Fruit fly (Drosophila melanogaster) whole organism: ENCODE data around the gene CG7730.

Experiments used
- CG8478 ChIP-seq: fragments of >200 bp; optimal IDR thresholded peaks from 2 replicates; lab custom pipeline; 2018; ENCODE audit warnings: inconsistent platforms
- Dll ChIP-seq: fragments of >200 bp; optimal IDR thresholded peaks from 2 replicates; lab custom pipeline; 2017
- EcR ChIP-seq, 2 experiments: fragments of >200 bp; optimal IDR thresholded peaks; 2 replicates each; lab custom pipeline; 2017; ENCODE audit warnings: missing biosample characterization in 2 of 2, missing genetic modification characterization in 2 of 2, missing genetic modification reagents in 2 of 2
- pan ChIP-seq: fragments of >200 bp; optimal IDR thresholded peaks from 2 replicates; lab custom pipeline; 2017
- psq ChIP-seq: fragments of >200 bp; optimal IDR thresholded peaks from 2 replicates; lab custom pipeline; 2017
- usp ChIP-seq: fragments of >200 bp; optimal IDR thresholded peaks from 2 replicates; lab custom pipeline; 2017; ENCODE audit warnings: missing biosample characterization, missing genetic modification characterization, mixed read lengths

Gene CG7730

DNA sequence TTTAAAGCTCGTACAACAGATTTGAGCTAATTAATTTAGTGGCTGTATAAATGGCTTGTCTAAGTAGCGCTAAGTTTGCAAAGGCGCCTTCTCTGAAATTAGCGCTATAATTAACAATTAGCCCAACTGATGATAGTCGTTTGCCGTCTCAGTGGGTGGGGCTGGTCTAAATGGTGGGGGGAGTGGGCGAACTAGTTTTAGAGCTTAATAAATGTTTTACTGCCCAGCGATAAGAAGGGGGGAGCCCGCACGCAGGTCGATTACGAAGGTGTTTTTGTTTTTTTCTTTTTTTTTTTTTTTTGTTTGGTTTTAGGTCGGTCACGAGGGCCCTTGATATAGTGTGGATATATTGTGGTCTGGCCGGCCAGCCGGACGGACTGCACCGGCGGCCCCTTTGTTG lies 26.3 kb upstream of the CG7730 start:
- TF ChIP-seq EcR (GFP tag; optimal IDR thresholded peaks at IDR 0.05; lab: Kevin White, UChicago) (no peak), usp (GFP tag; lab: Kevin White, UChicago) (no peak), psq (lab: Kevin White, UChicago) (no peak), CG8478 (lab: Kevin White, UChicago) (no peak)

DNA sequence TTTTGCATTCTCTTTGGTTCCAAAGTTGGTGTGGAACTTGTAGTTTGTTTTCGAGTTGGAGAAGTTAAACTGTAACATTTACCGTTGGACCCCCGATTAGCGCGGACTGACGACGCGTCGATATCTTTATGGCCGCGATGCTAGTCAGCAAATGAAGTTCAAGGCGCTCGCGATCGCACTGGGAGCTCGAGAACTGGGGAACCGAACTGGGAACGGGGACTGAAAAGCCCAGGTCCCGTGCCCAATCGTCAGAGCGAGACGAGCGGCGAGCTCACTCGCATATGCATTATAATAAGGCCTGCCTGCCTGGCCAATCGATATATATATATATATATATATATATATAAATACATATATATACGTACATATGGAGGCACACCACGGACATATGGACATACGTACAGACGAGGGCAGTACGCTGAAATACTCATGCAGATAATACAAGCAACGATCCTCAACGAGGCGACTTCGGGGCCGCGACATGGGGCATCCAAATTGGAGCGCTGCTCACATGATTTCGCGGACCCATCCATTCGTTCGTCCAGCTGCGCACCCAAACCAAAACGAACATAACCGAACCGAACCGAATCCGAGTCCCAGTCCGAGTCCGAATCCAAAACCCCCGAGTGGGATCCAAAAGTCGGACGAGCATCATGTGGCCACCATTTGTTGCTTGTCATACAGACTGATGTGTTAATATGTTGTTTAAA lies 25.0 kb upstream of the CG7730 start:
- TF ChIP-seq usp (GFP tag; lab: Kevin White, UChicago) (no peak), EcR (GFP tag; optimal IDR thresholded peaks at IDR 0.05; lab: Kevin White, UChicago) (no peak), pan (no peak), CG8478 (lab: Kevin White, UChicago) (no peak), Dll (lab: Kevin White, UChicago) (no peak), psq (lab: Kevin White, UChicago) (no peak)

DNA sequence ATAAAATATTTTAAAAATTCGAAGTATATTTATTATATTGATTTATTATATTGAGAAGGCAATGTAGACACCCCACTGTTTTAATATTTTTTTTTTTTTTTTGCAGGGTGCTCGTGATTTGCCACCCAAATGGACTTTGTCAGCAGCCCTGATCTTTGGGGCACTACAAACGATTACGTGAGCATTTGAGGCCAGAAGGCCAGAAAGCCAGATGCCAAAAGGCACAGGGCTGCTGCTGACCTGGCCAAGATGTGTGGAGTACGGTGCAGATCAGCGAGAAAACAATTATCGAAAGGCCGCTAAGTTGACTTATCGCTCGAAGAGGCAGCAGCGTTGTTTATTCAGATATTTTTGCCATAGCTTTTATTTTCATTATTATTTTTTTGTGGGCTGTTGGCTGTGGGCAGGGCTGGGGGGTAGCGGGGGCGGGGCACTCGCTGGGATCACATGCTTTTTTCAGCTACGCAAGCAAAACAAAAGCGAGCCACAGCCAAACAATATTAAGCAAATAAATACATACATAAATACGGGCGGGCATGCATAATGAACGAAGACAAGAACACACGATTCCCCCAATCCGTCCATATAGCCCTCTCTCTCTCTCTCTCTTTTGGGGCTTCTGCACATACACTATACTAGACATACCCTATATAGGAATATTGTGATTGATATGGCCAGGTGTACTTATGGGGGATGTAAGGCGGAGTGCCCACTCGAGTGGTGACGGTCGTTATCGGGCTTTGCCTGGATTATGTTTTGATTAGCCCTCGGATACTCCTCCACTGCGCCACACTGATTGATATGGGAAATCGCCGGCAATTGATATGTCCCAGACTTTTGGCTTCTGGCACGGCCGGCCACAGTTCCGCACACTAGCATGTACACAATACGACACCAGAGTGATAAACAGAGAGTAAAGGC lies 23.8 kb upstream of the CG7730 start:
- TF ChIP-seq Dll (lab: Kevin White, UChicago) = no peak
- TF ChIP-seq EcR (GFP tag; optimal IDR thresholded peaks at IDR 0.05; lab: Kevin White, UChicago) = no peak
- no peak for TF ChIP-seq CG8478 (lab: Kevin White, UChicago)
- TF ChIP-seq pan = no peak
- TF ChIP-seq psq (lab: Kevin White, UChicago) = no peak

DNA sequence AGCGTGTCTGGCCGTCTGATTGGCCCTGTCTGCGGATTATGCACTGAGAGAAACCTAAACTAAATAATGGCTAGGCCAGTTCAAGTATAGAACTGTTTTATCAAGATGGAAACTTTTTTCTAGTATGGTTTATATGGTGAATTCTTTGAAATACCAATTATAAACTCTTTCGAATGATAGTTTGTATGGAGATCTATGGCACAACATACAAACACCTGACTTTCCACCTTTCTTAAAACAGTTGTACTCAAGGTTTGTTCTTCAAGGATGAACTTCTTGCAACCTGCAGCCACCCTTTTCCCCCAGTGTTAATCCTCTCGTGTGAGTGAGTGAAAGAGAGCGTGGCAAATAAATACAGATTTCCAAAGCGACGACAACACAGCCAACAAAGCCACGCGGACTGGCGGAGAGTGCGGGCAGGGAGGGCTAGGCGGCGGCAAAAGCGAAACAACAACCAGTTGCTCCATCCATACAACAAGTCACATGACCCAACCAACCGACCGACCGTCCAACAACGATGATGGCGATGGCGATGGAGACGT lies 23.0 kb upstream of the CG7730 start:
- TF ChIP-seq usp (GFP tag; lab: Kevin White, UChicago) (no peak), CG8478 (lab: Kevin White, UChicago) (no peak), pan (no peak), Dll (lab: Kevin White, UChicago) (no peak), psq (lab: Kevin White, UChicago) (no peak), EcR (GFP tag; optimal IDR thresholded peaks at IDR 0.05; lab: Kevin White, UChicago) (no peak)

DNA sequence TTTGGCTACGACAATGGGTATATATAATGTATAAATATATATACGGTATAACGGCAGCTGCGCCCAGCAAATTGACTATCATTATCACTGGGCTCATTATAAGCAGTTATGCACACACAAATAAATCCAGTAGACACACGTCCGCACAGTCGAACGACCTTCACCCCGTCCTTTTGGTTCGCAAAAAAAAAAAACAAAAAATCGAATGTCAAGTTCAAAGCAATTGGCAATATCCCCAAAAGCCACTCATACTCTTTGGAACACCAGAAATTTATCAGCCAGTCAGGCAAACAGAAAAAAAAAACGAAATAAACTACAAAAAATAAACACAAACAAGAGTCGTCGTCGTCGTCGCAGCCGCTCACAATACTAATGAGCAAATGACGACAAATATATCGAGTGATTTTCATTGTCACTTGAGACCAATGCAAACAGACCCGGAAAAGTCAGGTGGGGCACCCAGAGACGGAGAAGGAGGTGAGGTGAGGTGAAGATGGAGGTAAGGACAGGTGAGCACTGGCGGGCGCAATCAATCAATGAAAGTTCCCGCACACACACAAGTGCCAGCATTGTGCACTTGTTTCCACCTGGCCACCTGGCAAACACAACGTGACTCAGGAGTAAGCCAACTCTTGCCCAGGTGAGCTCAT lies 22.4 kb upstream of the CG7730 start:
- no peak for TF ChIP-seq usp (GFP tag; lab: Kevin White, UChicago)
- TF ChIP-seq pan = no peak
- TF ChIP-seq Dll (lab: Kevin White, UChicago) = no peak
- no peak for TF ChIP-seq psq (lab: Kevin White, UChicago)
- no peak for TF ChIP-seq EcR (GFP tag; optimal IDR thresholded peaks at IDR 0.05; lab: Kevin White, UChicago)
- no peak for TF ChIP-seq CG8478 (lab: Kevin White, UChicago)

DNA sequence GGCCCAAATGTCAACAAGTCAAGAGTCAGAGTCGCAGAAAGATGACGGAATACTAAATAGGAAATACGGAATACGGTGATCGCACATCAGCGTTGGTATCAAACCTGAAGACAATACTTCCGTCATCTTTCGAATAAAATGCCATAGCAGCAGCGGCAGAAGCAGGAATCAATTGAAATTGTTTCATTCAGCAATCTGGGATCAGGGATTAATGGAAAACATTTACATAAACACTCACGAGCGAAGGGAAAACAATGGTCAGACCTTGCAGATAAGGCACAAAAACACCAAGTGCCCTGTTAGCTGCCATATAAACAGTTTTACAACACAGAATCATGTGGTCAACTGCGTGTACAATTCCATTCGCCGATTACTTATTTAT lies 21.9 kb upstream of the CG7730 start:
- TF ChIP-seq pan = no peak
- TF ChIP-seq Dll (lab: Kevin White, UChicago) = no peak
- no peak for TF ChIP-seq usp (GFP tag; lab: Kevin White, UChicago)

DNA sequence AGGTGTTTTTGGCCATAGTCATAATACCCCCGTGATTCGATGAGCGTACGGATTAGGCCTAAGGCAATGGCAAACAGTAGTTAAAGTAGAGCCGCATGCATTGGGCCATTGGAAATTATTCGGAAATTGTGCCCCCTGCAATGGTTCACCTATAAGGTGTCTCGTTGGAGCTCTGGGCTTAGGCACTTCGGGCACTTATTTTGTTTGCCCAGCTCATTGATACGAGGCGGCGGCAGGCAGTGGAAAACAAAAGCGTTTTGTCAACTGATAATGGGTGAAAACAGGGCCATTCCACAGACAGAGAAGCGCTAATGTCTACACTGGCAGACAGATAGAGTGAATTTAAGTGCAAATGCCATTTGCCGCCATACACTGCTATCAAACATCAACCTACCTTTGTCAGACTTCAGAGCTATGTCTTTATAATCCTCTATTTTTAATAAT lies 21.0 kb upstream of the CG7730 start:
- TF ChIP-seq pan (no peak), psq (lab: Kevin White, UChicago) (no peak), Dll (lab: Kevin White, UChicago) (no peak), EcR (GFP tag; optimal IDR thresholded peaks at IDR 0.05; lab: Kevin White, UChicago) (no peak)

DNA sequence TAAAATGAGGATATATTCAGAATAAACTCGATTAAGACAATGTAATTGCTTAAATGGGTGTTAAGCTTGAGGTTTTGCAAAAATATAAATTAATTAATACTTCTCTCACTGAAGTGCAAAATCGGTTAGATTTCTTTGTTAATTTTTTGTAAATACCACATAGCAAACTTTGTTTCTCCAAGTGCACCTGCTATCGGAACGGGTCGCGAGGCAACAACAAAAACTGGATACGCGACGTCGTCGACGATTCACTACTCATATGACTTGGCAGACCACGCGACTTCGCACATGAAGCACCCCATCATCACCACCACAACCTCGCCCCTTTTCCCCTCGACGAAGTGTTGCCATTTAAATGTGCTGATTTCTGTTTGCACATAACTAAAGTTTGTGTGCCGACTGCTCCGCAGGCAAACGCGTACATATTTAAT lies 20.3 kb upstream of the CG7730 start:
- TF ChIP-seq pan = no peak
- TF ChIP-seq CG8478 (lab: Kevin White, UChicago) = no peak
- TF ChIP-seq EcR (GFP tag; optimal IDR thresholded peaks at IDR 0.05; lab: Kevin White, UChicago) = no peak
- TF ChIP-seq usp (GFP tag; lab: Kevin White, UChicago) = no peak
- TF ChIP-seq Dll (lab: Kevin White, UChicago) = no peak
- TF ChIP-seq psq (lab: Kevin White, UChicago) = no peak

DNA sequence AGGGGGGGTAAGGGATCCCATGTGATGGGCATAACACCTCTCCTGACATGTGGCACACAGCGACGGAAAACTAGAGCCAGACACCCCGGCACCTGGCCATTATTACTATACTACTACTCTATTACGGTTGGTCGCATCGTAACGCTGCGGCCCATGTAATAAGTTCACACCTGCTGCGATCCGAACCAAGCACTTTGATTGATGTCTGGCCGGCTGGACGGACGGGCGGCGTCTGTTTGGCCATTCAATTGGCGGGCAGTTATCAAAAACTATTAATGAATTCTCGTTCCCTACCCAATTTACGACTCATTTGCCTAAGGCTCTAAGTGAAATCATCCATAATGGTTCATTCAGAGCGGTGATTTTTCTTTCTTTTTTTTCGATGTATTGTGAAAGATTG lies 19.8 kb upstream of the CG7730 start:
- TF ChIP-seq Dll (lab: Kevin White, UChicago) (no peak), usp (GFP tag; lab: Kevin White, UChicago) (no peak), EcR (GFP tag; optimal IDR thresholded peaks at IDR 0.05; lab: Kevin White, UChicago) (no peak)

DNA sequence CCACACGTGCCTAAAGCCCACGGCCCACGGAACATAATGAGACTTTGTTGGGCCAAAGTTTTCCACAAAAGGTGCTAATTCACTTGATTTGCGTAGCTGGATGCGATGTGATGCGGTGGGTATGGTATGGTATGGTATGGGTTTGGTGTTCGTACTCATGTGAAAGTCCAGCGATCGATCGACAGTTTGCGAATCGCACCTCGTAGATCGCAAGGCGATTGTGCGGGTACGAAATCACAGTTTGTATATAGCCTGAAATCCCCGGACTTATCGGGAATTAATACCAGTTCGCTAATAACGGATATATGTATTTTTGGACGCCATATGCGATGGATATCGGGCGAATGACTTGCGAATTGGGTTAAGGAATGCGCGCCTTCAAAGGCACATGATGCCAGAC lies 19.4 kb upstream of the CG7730 start:
- TF ChIP-seq EcR (GFP tag; optimal IDR thresholded peaks at IDR 0.05; lab: Kevin White, UChicago) = no peak
- no peak for TF ChIP-seq Dll (lab: Kevin White, UChicago)
- TF ChIP-seq psq (lab: Kevin White, UChicago) = no peak
- no peak for TF ChIP-seq pan
- TF ChIP-seq usp (GFP tag; lab: Kevin White, UChicago) = no peak
- no peak for TF ChIP-seq CG8478 (lab: Kevin White, UChicago)

DNA sequence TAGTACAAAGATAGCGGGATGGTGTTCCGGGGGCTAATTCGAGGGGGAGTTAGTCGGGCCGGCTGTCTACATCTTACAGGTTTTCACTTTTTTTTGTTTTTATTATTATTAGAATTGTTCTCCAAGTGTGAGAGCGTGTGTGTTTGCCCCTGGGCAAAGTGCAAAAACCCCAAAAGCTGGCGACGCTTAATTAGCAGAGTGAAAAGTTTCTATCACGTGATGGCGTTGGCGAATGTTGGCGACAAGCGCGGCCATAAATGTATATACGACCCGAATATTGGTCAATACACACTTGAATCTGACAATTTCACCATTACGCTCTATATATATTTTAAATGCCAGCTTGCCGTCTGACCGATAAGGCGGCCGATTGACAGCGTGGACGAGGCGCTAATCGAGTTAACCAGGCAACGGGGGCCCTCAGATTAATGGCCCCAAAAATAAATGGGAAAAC lies 18.4 kb upstream of the CG7730 start:
- TF ChIP-seq Dll (lab: Kevin White, UChicago) (no peak), EcR (GFP tag; optimal IDR thresholded peaks at IDR 0.05; lab: Kevin White, UChicago) (no peak), usp (GFP tag; lab: Kevin White, UChicago) (no peak), CG8478 (lab: Kevin White, UChicago) (no peak), psq (lab: Kevin White, UChicago) (no peak), pan (no peak)
